Worm (Caenorhabditis elegans) whole organism, L3 larva: ENCODE data around the gene col-91.

Experiments used
- daf-12 ChIP-seq: fragments of 150-350 bp; optimal IDR thresholded peaks from 2 replicates; lab custom pipeline; 2014; ENCODE audit warnings: missing biosample characterization, missing genetic modification reagents, missing genetic modification characterization
- nfya-1 ChIP-seq: sonication (generic microtip); optimal IDR thresholded peaks from 2 replicates; lab custom pipeline; 2017; ENCODE audit warnings: missing genetic modification characterization, mild to moderate bottlenecking, missing compliant biosample characterization, antibody characterized with exemption, moderate library complexity; ENCODE audit not compliant: insufficient read depth
- nhr-237 ChIP-seq: fragments of 150-350 bp; optimal IDR thresholded peaks from 2 replicates; lab custom pipeline; 2014; ENCODE audit warnings: missing biosample characterization, missing genetic modification characterization
- snpc-4 ChIP-seq: fragments of 150-350 bp; optimal IDR thresholded peaks from 2 replicates; lab custom pipeline; 2014; ENCODE audit warnings: missing biosample characterization, missing genetic modification characterization
- ztf-11 ChIP-seq: fragments of 150-350 bp; optimal IDR thresholded peaks from 2 replicates; lab custom pipeline; 2014; ENCODE audit warnings: missing biosample characterization, missing genetic modification characterization

DNA sequence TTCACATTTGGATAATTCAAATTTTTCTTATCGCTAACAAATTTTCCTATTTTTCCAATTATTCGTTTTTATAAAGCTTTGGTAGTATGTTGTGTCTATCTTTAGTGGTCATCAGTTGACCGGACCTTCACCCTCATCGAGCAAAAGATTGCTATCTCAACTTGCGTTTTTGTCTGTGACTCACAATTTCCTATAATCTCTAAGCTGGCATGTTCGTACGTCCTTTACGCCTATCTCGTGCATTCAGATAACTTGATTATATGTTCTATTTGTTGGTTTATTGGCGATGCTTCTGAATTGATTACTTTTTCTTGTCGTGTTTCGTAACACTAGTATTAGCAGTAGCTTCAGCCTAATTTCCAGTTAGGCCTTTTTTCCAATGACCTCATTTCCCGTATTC is 16.1 kb upstream of the col-91 start:
- TF ChIP-seq daf-12 (tag; lab: Kevin White, UChicago) (no peak), nhr-237 (tag; lab: Kevin White, UChicago) (no peak), snpc-4 (tag; lab: Kevin White, UChicago) (no peak), nfya-1 (tag; lab: Kevin White, UChicago) (no peak), ztf-11 (tag; lab: Kevin White, UChicago) (no peak)
